Worm (Caenorhabditis elegans) whole organism, early embryonic: ENCODE results near the gene T06E6.15.

Experiments
- aly-1 ChIP-seq: sonication (generic microtip); optimal IDR thresholded peaks from 2 replicates; lab custom pipeline; 2016; ENCODE audit warnings: missing genetic modification characterization, missing compliant biosample characterization
- ama-1 ChIP-seq: fragments of 150-350 bp; optimal IDR thresholded peaks from 2 replicates; lab custom pipeline; 2014
- hmbx-1 ChIP-seq: sonication (generic microtip); optimal IDR thresholded peaks from 2 replicates; lab custom pipeline; 2016; ENCODE audit warnings: mild to moderate bottlenecking, missing genetic modification characterization, missing compliant biosample characterization
- hmg-4 ChIP-seq: fragments of 200-800 bp; sonication (Bioruptor generic); optimal IDR thresholded peaks from 2 replicates; lab custom pipeline; 2018; ENCODE audit warnings: mild to moderate bottlenecking, missing genetic modification characterization, missing compliant biosample characterization
- hnd-1 ChIP-seq: sonication (generic microtip); optimal IDR thresholded peaks from 2 replicates; lab custom pipeline; 2016; ENCODE audit warnings: missing genetic modification characterization, missing compliant biosample characterization
- pes-1 ChIP-seq: fragments of 200-800 bp; sonication (Bioruptor generic); IDR thresholded peaks from 2 replicates; pipeline ENCODE4 v1.3.6; 2022; ENCODE audit warnings: missing genetic modification reagents, missing genetic modification characterization, missing compliant biosample characterization
- scrt-1 ChIP-seq: fragments of 200-800 bp; sonication (Bioruptor generic); IDR thresholded peaks from 2 replicates; pipeline ENCODE4 v1.3.6; 2022; ENCODE audit warnings: missing genetic modification characterization, missing compliant biosample characterization
- sea-1 ChIP-seq: fragments of 200-800 bp; sonication (Bioruptor generic); conservative IDR thresholded peaks from 2 replicates; pipeline ENCODE4 v1.3.6; 2022; ENCODE audit warnings: missing genetic modification characterization, missing compliant biosample characterization

- TF ChIP-seq pes-1 (GFP tag; lab: Robert Waterston, UW) (no peak), hmbx-1 (no peak), aly-1 (tag; lab: Kevin White, UChicago) (no peak), hnd-1 (tag; lab: Kevin White, UChicago) (no peak), ama-1 (lab: Kevin White, UChicago) (no peak), hmg-4 (GFP tag; lab: Kevin White, UChicago) (no peak), scrt-1 (GFP tag; lab: Robert Waterston, UW) (no peak), sea-1 (GFP tag; lab: Robert Waterston, UW) (no peak)
Measured at ce11 chrV:15444615-15445014, 45.0 kb upstream of the T06E6.15 start, which contains the start of gene T26H5.9.
